Fruit fly (Drosophila melanogaster) whole organism, prepupa: ENCODE measurements around the gene CG18636.

Source experiments
- CG16779 ChIP-seq: fragments of 200-800 bp; sonication (Bioruptor generic); optimal IDR thresholded peaks from 3 replicates; lab custom pipeline; 2017; ENCODE audit warnings: missing biosample characterization, mild to moderate bottlenecking, missing genetic modification characterization
- CG6163 ChIP-seq: fragments of 200-800 bp; sonication (Bioruptor generic); IDR thresholded peaks from 3 replicates; pipeline ENCODE4 v1.3.6; 2022; ENCODE audit warnings: missing biosample characterization, missing genetic modification characterization
- Met ChIP-seq: fragments of 200-800 bp; sonication (Bioruptor generic); optimal IDR thresholded peaks from 3 replicates; lab custom pipeline; 2016; ENCODE audit warnings: missing biosample characterization, missing genetic modification characterization

dm6 chr2L:14797554-14797953, 13.2 kb upstream of the CG18636 start:
- no peak for TF ChIP-seq CG16779
- TF ChIP-seq CG6163 (GFP tag; lab: Robert Waterston, UW) = no peak
- no peak for TF ChIP-seq Met (GFP tag; lab: Kevin White, UChicago)
